Worm (Caenorhabditis elegans) whole organism, L4 larva: Measurements from ENCODE around the gene fsn-1.

Experiments
- D1046.2 ChIP-seq: fragments of 200-800 bp; sonication (Bioruptor generic); IDR thresholded peaks from 2 replicates; pipeline ENCODE4 v1.3.6; 2022; ENCODE audit warnings: missing genetic modification characterization, missing compliant biosample characterization
- F26F4.8 ChIP-seq: fragments of 200-800 bp; sonication (Bioruptor generic); conservative IDR thresholded peaks from 2 replicates; pipeline ENCODE4 v1.3.6; 2022; ENCODE audit warnings: missing genetic modification characterization, missing compliant biosample characterization
- T20F7.1 ChIP-seq: fragments of 200-800 bp; sonication (Bioruptor generic); optimal IDR thresholded peaks from 2 replicates; lab custom pipeline; 2018; ENCODE audit warnings: mild to moderate bottlenecking, missing genetic modification characterization, missing compliant biosample characterization
- Y105C5A.15 ChIP-seq: fragments of 200-800 bp; sonication (Bioruptor generic); IDR thresholded peaks from 2 replicates; pipeline ENCODE4 v1.3.6; 2022; ENCODE audit warnings: missing genetic modification characterization, missing compliant biosample characterization
- Y5F2A.4 ChIP-seq: fragments of 200-800 bp; sonication (Bioruptor generic); optimal IDR thresholded peaks from 2 replicates; lab custom pipeline; 2018; ENCODE audit warnings: mild to moderate bottlenecking, missing genetic modification characterization, missing compliant biosample characterization
- ZK546.5 ChIP-seq, 2 experiments: sonication (generic microtip); optimal IDR thresholded peaks; 2 replicates each; lab custom pipeline; 2017; ENCODE audit warnings: missing biosample characterization in 2 of 2, missing genetic modification characterization in 2 of 2
- aha-1 ChIP-seq: fragments of 150-350 bp; peaks from one replicate; lab custom pipeline; 2014; ENCODE audit warnings: missing biosample characterization, missing genetic modification characterization
- arid-1 ChIP-seq: fragments of 200-800 bp; sonication (Bioruptor generic); conservative IDR thresholded peaks from 2 replicates; pipeline ENCODE4 v1.3.6; 2022; ENCODE audit warnings: missing genetic modification reagents, missing genetic modification characterization, missing compliant biosample characterization
- attf-4 ChIP-seq: sonication (generic microtip); optimal IDR thresholded peaks from 3 replicates; lab custom pipeline; 2017; ENCODE audit warnings: missing biosample characterization, missing genetic modification characterization
- ceh-20 ChIP-seq: fragments of 200-800 bp; sonication (Bioruptor generic); IDR thresholded peaks from 2 replicates; pipeline ENCODE4 v1.3.6; 2022; ENCODE audit warnings: missing genetic modification reagents, missing genetic modification characterization, missing compliant biosample characterization
- ceh-28 ChIP-seq: fragments of 150-350 bp; optimal IDR thresholded peaks from 2 replicates; lab custom pipeline; 2014; ENCODE audit warnings: missing biosample characterization, missing genetic modification reagents, missing genetic modification characterization
- ceh-32 ChIP-seq: sonication (generic microtip); optimal IDR thresholded peaks from 2 replicates; lab custom pipeline; 2016; ENCODE audit warnings: mild to moderate bottlenecking, missing genetic modification characterization, missing compliant biosample characterization; ENCODE audit not compliant: poor library complexity
- ceh-82 ChIP-seq: sonication (generic microtip); optimal IDR thresholded peaks from 2 replicates; lab custom pipeline; 2017; ENCODE audit warnings: missing biosample characterization, missing genetic modification characterization
- ces-1 ChIP-seq: fragments of 150-350 bp; sonication (generic microtip); optimal IDR thresholded peaks from 4 replicates; lab custom pipeline; 2014; ENCODE audit warnings: missing biosample characterization, missing genetic modification reagents, missing genetic modification characterization
- dmd-6 ChIP-seq: fragments of 200-800 bp; sonication (Bioruptor generic); IDR thresholded peaks from 2 replicates; pipeline ENCODE4 v1.3.6; 2022; ENCODE audit warnings: missing genetic modification reagents, missing genetic modification characterization, missing compliant biosample characterization
- dmd-8 ChIP-seq: fragments of 200-800 bp; sonication (Bioruptor generic); IDR thresholded peaks from 2 replicates; pipeline ENCODE4 v1.3.6; 2022; ENCODE audit warnings: missing genetic modification characterization, missing compliant biosample characterization
- duxl-1 ChIP-seq: sonication (generic microtip); optimal IDR thresholded peaks from 2 replicates; lab custom pipeline; 2016; ENCODE audit warnings: mild to moderate bottlenecking, missing genetic modification characterization, moderate library complexity, missing compliant biosample characterization; ENCODE audit not compliant: poor library complexity
- dve-1 ChIP-seq: sonication (generic microtip); optimal IDR thresholded peaks from 2 replicates; lab custom pipeline; 2017; ENCODE audit warnings: antibody characterized with exemption, mild to moderate bottlenecking, missing genetic modification characterization, missing compliant biosample characterization; ENCODE audit not compliant: insufficient read depth
- fos-1 ChIP-seq: fragments of 150-350 bp; optimal IDR thresholded peaks from 2 replicates; lab custom pipeline; 2014; ENCODE audit warnings: missing biosample characterization, missing genetic modification characterization
- gei-8 ChIP-seq: fragments of 200-800 bp; sonication (Bioruptor generic); optimal IDR thresholded peaks from 2 replicates; lab custom pipeline; 2018; ENCODE audit warnings: mild to moderate bottlenecking, missing genetic modification characterization, missing compliant biosample characterization
- hlh-11 ChIP-seq: fragments of 200-800 bp; sonication (Bioruptor generic); optimal IDR thresholded peaks from 2 replicates; lab custom pipeline; 2018; ENCODE audit warnings: mild to moderate bottlenecking, missing genetic modification characterization, missing compliant biosample characterization
- hmg-1.1 ChIP-seq: fragments of 200-800 bp; sonication (Bioruptor generic); IDR thresholded peaks from 2 replicates; pipeline ENCODE4 v1.3.6; 2022; ENCODE audit warnings: missing genetic modification reagents, missing genetic modification characterization, missing compliant biosample characterization
- lim-7 ChIP-seq: fragments of 200-800 bp; sonication (Bioruptor generic); IDR thresholded peaks from 2 replicates; pipeline ENCODE4 v1.3.6; 2022; ENCODE audit warnings: missing genetic modification characterization, missing compliant biosample characterization
- lin-13 ChIP-seq: fragments of 150-350 bp; optimal IDR thresholded peaks from 2 replicates; lab custom pipeline; 2014; ENCODE audit warnings: missing biosample characterization, missing genetic modification reagents, missing genetic modification characterization
- lin-15B ChIP-seq: fragments of 150-350 bp; sonication (generic microtip); optimal IDR thresholded peaks from 3 replicates; lab custom pipeline; 2014; ENCODE audit warnings: missing biosample characterization, missing genetic modification characterization
- lin-29 ChIP-seq: fragments of 200-800 bp; sonication (Bioruptor generic); IDR thresholded peaks from 2 replicates; pipeline ENCODE4 v1.3.6; 2022; ENCODE audit warnings: missing genetic modification reagents, missing genetic modification characterization, missing compliant biosample characterization
- lin-39 ChIP-seq: fragments of 150-350 bp; optimal IDR thresholded peaks from 2 replicates; lab custom pipeline; 2014; ENCODE audit warnings: missing biosample characterization, missing genetic modification reagents, missing genetic modification characterization
- lsy-2 ChIP-seq, 2 experiments: fragments of 150-350 bp in 1 of 2; sonication (generic microtip) in 1 of 2; optimal IDR thresholded peaks; 2 replicates each; lab custom pipeline; 2014 to 2017; ENCODE audit warnings: missing biosample characterization in 2 of 2, missing genetic modification characterization in 2 of 2
- mdt-29 ChIP-seq: fragments of 200-800 bp; sonication (Bioruptor generic); IDR thresholded peaks from 2 replicates; pipeline ENCODE4 v1.3.6; 2022; ENCODE audit warnings: missing genetic modification reagents, missing genetic modification characterization, missing compliant biosample characterization
- mep-1 ChIP-seq: fragments of 150-350 bp; sonication (generic microtip); optimal IDR thresholded peaks from 3 replicates; lab custom pipeline; 2014; ENCODE audit warnings: missing biosample characterization, missing genetic modification characterization
- mes-2 ChIP-seq: sonication (generic microtip); optimal IDR thresholded peaks from 2 replicates; lab custom pipeline; 2016; ENCODE audit warnings: missing genotype, mild to moderate bottlenecking, missing genetic modification characterization, missing compliant biosample characterization; ENCODE audit not compliant: poor library complexity, severe bottlenecking
- nhr-102 ChIP-seq: sonication (generic microtip); optimal IDR thresholded peaks from 2 replicates; lab custom pipeline; 2016; ENCODE audit warnings: mild to moderate bottlenecking, missing genetic modification characterization, moderate library complexity, missing compliant biosample characterization
- nhr-11 ChIP-seq: fragments of 150-350 bp; optimal IDR thresholded peaks from 2 replicates; lab custom pipeline; 2014; ENCODE audit warnings: missing biosample characterization, missing genetic modification characterization
- nhr-25 ChIP-seq: sonication (generic microtip); optimal IDR thresholded peaks from 2 replicates; lab custom pipeline; 2017; ENCODE audit warnings: missing genetic modification characterization, mild to moderate bottlenecking, missing compliant biosample characterization, antibody characterized with exemption, moderate library complexity, borderline replicate concordance; ENCODE audit not compliant: insufficient read depth
- nhr-48 ChIP-seq: sonication (generic microtip); optimal IDR thresholded peaks from 2 replicates; lab custom pipeline; 2016; ENCODE audit warnings: mild to moderate bottlenecking, missing genetic modification characterization, missing compliant biosample characterization
- nhr-6 ChIP-seq: fragments of 150-350 bp; optimal IDR thresholded peaks from 2 replicates; lab custom pipeline; 2014; ENCODE audit warnings: missing biosample characterization, missing genetic modification characterization
- nhr-77 ChIP-seq: fragments of 150-350 bp; optimal IDR thresholded peaks from 2 replicates; lab custom pipeline; 2014; ENCODE audit warnings: missing biosample characterization, missing genetic modification characterization
- php-3 ChIP-seq: fragments of 200-800 bp; sonication (Bioruptor generic); IDR thresholded peaks from 2 replicates; pipeline ENCODE4 v1.3.6; 2022; ENCODE audit warnings: missing genetic modification reagents, missing genetic modification characterization, missing compliant biosample characterization
- rbr-2 ChIP-seq: sonication (generic microtip); optimal IDR thresholded peaks from 2 replicates; lab custom pipeline; 2016; ENCODE audit warnings: missing genotype, missing genetic modification characterization, missing compliant biosample characterization
- saeg-2 ChIP-seq: fragments of 200-800 bp; sonication (Bioruptor generic); IDR thresholded peaks from 2 replicates; pipeline ENCODE4 v1.3.6; 2022; ENCODE audit warnings: missing genetic modification reagents, missing genetic modification characterization, missing compliant biosample characterization
- sdz-12 ChIP-seq: fragments of 200-800 bp; sonication (Bioruptor generic); optimal IDR thresholded peaks from 2 replicates; lab custom pipeline; 2018; ENCODE audit warnings: mild to moderate bottlenecking, missing genetic modification characterization, missing compliant biosample characterization
- skn-1 ChIP-seq: fragments of 150-350 bp; optimal IDR thresholded peaks from 2 replicates; lab custom pipeline; 2014; ENCODE audit warnings: missing biosample characterization, missing genetic modification characterization
- spr-1 ChIP-seq: sonication (generic microtip); optimal IDR thresholded peaks from 2 replicates; lab custom pipeline; 2016; ENCODE audit warnings: mild to moderate bottlenecking, missing genetic modification characterization, missing compliant biosample characterization
- unc-130 ChIP-seq: sonication (generic microtip); optimal IDR thresholded peaks from 2 replicates; lab custom pipeline; 2016; ENCODE audit warnings: missing genetic modification reagents, missing genetic modification characterization, missing compliant biosample characterization
- vab-7 ChIP-seq: fragments of 200-800 bp; sonication (Bioruptor generic); IDR thresholded peaks from 2 replicates; pipeline ENCODE4 v1.3.6; 2022; ENCODE audit warnings: missing genetic modification reagents, missing genetic modification characterization, missing compliant biosample characterization
- zfp-2 ChIP-seq: sonication (generic microtip); optimal IDR thresholded peaks from 2 replicates; lab custom pipeline; 2016; ENCODE audit warnings: mild to moderate bottlenecking, missing genetic modification characterization, missing compliant biosample characterization
- zfp-3 ChIP-seq: fragments of 200-800 bp; sonication (Bioruptor generic); conservative IDR thresholded peaks from 2 replicates; pipeline ENCODE4 v1.3.6; 2022; ENCODE audit warnings: missing genetic modification reagents, missing genetic modification characterization, missing compliant biosample characterization
- zip-11 ChIP-seq: fragments of 200-800 bp; sonication (Bioruptor generic); IDR thresholded peaks from 2 replicates; pipeline ENCODE4 v1.3.6; 2022; ENCODE audit warnings: missing genetic modification characterization, missing compliant biosample characterization
- ztf-7 ChIP-seq: fragments of 150-350 bp; optimal IDR thresholded peaks from 2 replicates; lab custom pipeline; 2014; ENCODE audit warnings: missing biosample characterization, missing genetic modification characterization

Gene fsn-1

ce11 chrIII:4924134-4924533, 13.0 kb upstream of the fsn-1 start:
- no peak for TF ChIP-seq ceh-82 (tag; lab: Kevin White, UChicago)
- peak; percentile 67 for TF ChIP-seq aha-1 (tag; lab: Kevin White, UChicago)
- TF ChIP-seq F26F4.8 (GFP tag; lab: Robert Waterston, UW) = 0 out of 2 replicates have a peak, but pooled peaks have one; percentile 51
- no peak for TF ChIP-seq lin-13 (GFP tag; lab: Kevin White, UChicago)

- peak; percentile 29 for TF ChIP-seq nhr-102
- no peak for TF ChIP-seq ceh-82 (tag; lab: Kevin White, UChicago)
- TF ChIP-seq gei-8 (GFP tag; lab: Kevin White, UChicago) = no peak
- TF ChIP-seq lin-39 (tag; lab: Kevin White, UChicago) = no peak
- no peak for TF ChIP-seq nhr-6 (tag; lab: Kevin White, UChicago)
- no peak for TF ChIP-seq skn-1 (tag; lab: Kevin White, UChicago)
- peak; percentile 52 for TF ChIP-seq dve-1 (tag; lab: Kevin White, UChicago)
- no peak for TF ChIP-seq mdt-29 (GFP tag; lab: Robert Waterston, UW)
- TF ChIP-seq dmd-8 (GFP tag; lab: Robert Waterston, UW) = 0 out of 2 replicates have a peak, but pooled peaks have one; percentile 42
- TF ChIP-seq mep-1 (tag; lab: Kevin White, UChicago) = no peak
- no peak for TF ChIP-seq T20F7.1 (GFP tag; lab: Kevin White, UChicago)
- TF ChIP-seq vab-7 = 0 out of 2 replicates have a peak, but pooled peaks have one; percentile 18
- no peak for TF ChIP-seq ztf-7 (tag; lab: Kevin White, UChicago)
- no peak for TF ChIP-seq spr-1
- TF ChIP-seq nhr-48 (tag; lab: Kevin White, UChicago) = no peak
- no peak for TF ChIP-seq php-3 (GFP tag; lab: Robert Waterston, UW)
- peak; percentile 64 for TF ChIP-seq duxl-1 (tag; lab: Kevin White, UChicago)
- TF ChIP-seq hlh-11 (tag; lab: Kevin White, UChicago) = peak; percentile 32
- no peak for TF ChIP-seq fos-1 (tag; lab: Kevin White, UChicago)
- TF ChIP-seq sdz-12 (GFP tag; lab: Kevin White, UChicago) = no peak
- no peak for TF ChIP-seq Y105C5A.15 (GFP tag; lab: Robert Waterston, UW)
- TF ChIP-seq hmg-1.1 (GFP tag; lab: Robert Waterston, UW) = no peak
- TF ChIP-seq saeg-2 (GFP tag; lab: Robert Waterston, UW) = no peak
- TF ChIP-seq ceh-28 (tag; lab: Kevin White, UChicago) = no peak
- TF ChIP-seq rbr-2 (tag; lab: Kevin White, UChicago) = peak; percentile 23
- peak; percentile 98 for TF ChIP-seq unc-130
- TF ChIP-seq nhr-77 (tag; lab: Kevin White, UChicago) = no peak
- peak; percentile 47; the same call in 1 of the 2 replicates for TF ChIP-seq ceh-20 (GFP tag; lab: Robert Waterston, UW)
- TF ChIP-seq nhr-25 (tag; lab: Kevin White, UChicago) = no peak
- TF ChIP-seq lin-15B = no peak
- peak in 1 of 2 experiments; percentile 66 for TF ChIP-seq lsy-2 (tag; optimal IDR thresholded peaks at IDR 0.05; lab: Kevin White, UChicago)
- TF ChIP-seq zfp-3 = 0 out of 2 replicates have a peak, but pooled peaks have one; percentile 17
- no peak for TF ChIP-seq ZK546.5 (tag; optimal IDR thresholded peaks at IDR 0.05; lab: Kevin White, UChicago)
- TF ChIP-seq lin-29 (GFP tag; lab: Robert Waterston, UW) = no peak
- no peak for TF ChIP-seq ces-1 (GFP tag; lab: Kevin White, UChicago)
- no peak for TF ChIP-seq Y5F2A.4 (GFP tag; lab: Kevin White, UChicago)
- TF ChIP-seq attf-4 (tag; lab: Kevin White, UChicago) = no peak
- peak; percentile 69 for TF ChIP-seq dmd-6
- no peak for TF ChIP-seq lim-7 (GFP tag; lab: Robert Waterston, UW)
- no peak for TF ChIP-seq ceh-32 (tag; lab: Kevin White, UChicago)
- TF ChIP-seq zip-11 (GFP tag; lab: Robert Waterston, UW) = no peak
- TF ChIP-seq nhr-11 = no peak
- peak; percentile 61; the same call in 1 of the 2 replicates for TF ChIP-seq D1046.2 (GFP tag; lab: Robert Waterston, UW)
- TF ChIP-seq zfp-2 = no peak
- TF ChIP-seq mes-2 (tag; lab: Kevin White, UChicago) = peak; percentile 99
- peak; percentile 63 for TF ChIP-seq arid-1 (GFP tag; lab: Robert Waterston, UW)
Observed at ce11 chrIII:4930154-4930679, 6.9 kb upstream of the fsn-1 start, which contains the start of gene set-2. TSS of gene set-2 (minus strand) at chrIII:4930204.
